Worm (Caenorhabditis elegans) whole organism, early embryonic: ENCODE results near the gene ZK105.11.

Experiments
- B0310.2 ChIP-seq: sonication (generic microtip); optimal IDR thresholded peaks from 2 replicates; lab custom pipeline; 2016; ENCODE audit warnings: mild to moderate bottlenecking, missing genetic modification characterization, missing compliant biosample characterization
- aly-1 ChIP-seq: sonication (generic microtip); optimal IDR thresholded peaks from 2 replicates; lab custom pipeline; 2016; ENCODE audit warnings: missing genetic modification characterization, missing compliant biosample characterization
- ama-1 ChIP-seq: fragments of 150-350 bp; optimal IDR thresholded peaks from 2 replicates; lab custom pipeline; 2014
- ceh-13 ChIP-seq: fragments of 200-800 bp; sonication (Bioruptor generic); optimal IDR thresholded peaks from 2 replicates; lab custom pipeline; 2018; ENCODE audit warnings: mild to moderate bottlenecking, missing genetic modification characterization, missing compliant biosample characterization
- ceh-36 ChIP-seq: sonication (generic microtip); optimal IDR thresholded peaks from 2 replicates; lab custom pipeline; 2016; ENCODE audit warnings: missing genetic modification characterization, inconsistent platforms, missing compliant biosample characterization
- ets-7 ChIP-seq: sonication (generic microtip); optimal IDR thresholded peaks from 2 replicates; lab custom pipeline; 2016; ENCODE audit warnings: missing genotype, missing genetic modification characterization, missing compliant biosample characterization
- flt-1 ChIP-seq: fragments of 200-800 bp; sonication (Bioruptor generic); IDR thresholded peaks from 2 replicates; pipeline ENCODE4 v1.3.6; 2022; ENCODE audit warnings: missing genetic modification characterization, missing compliant biosample characterization
- hmbx-1 ChIP-seq: sonication (generic microtip); optimal IDR thresholded peaks from 2 replicates; lab custom pipeline; 2016; ENCODE audit warnings: mild to moderate bottlenecking, missing genetic modification characterization, missing compliant biosample characterization
- hmg-4 ChIP-seq: fragments of 200-800 bp; sonication (Bioruptor generic); optimal IDR thresholded peaks from 2 replicates; lab custom pipeline; 2018; ENCODE audit warnings: mild to moderate bottlenecking, missing genetic modification characterization, missing compliant biosample characterization
- pes-1 ChIP-seq: fragments of 200-800 bp; sonication (Bioruptor generic); IDR thresholded peaks from 2 replicates; pipeline ENCODE4 v1.3.6; 2022; ENCODE audit warnings: missing genetic modification reagents, missing genetic modification characterization, missing compliant biosample characterization
- tbx-37 ChIP-seq: fragments of 200-800 bp; sonication (Bioruptor generic); conservative IDR thresholded peaks from 2 replicates; pipeline ENCODE4 v1.3.6; 2022; ENCODE audit warnings: missing genetic modification reagents, missing genetic modification characterization, missing compliant biosample characterization
- tra-4 ChIP-seq: sonication (generic microtip); optimal IDR thresholded peaks from 2 replicates; lab custom pipeline; 2017; ENCODE audit warnings: missing genetic modification characterization, missing compliant biosample characterization

DNA sequence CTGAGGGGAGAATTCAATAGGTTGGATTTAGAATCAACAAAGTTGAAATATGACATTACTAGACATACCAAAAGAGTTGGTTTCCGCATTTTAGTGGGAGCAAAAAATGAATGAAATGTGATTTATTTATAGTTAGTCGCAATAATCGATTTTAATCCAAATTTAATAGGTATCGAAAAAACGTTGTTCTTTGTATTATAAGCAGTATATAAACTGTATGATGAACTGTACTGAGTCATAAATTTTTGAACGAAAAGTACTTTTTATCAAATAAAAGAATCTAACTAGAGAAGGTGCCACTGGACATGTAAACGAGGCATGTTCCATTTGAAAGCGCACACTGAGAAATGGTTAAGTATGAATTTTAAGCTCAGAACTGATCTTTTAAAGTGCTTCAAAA lies 18.5 kb downstream of the ZK105.11 start, which contains the start of gene C12D5.9:
- TF ChIP-seq pes-1 (GFP tag; lab: Robert Waterston, UW), result no peak
- no peak for TF ChIP-seq ceh-36 (tag; lab: Kevin White, UChicago)
- no peak for TF ChIP-seq ama-1 (lab: Kevin White, UChicago)
- no peak for TF ChIP-seq hmbx-1 (tag; lab: Kevin White, UChicago)
- TF ChIP-seq B0310.2, result no peak
- TF ChIP-seq tbx-37 (GFP tag; lab: Robert Waterston, UW), result no peak
- TF ChIP-seq tra-4 (tag; lab: Kevin White, UChicago), result no peak
- TF ChIP-seq aly-1, result no peak
- TF ChIP-seq flt-1 (GFP tag; lab: Robert Waterston, UW), result no peak
- TF ChIP-seq ceh-13, result no peak
- TF ChIP-seq ets-7 (tag; lab: Kevin White, UChicago), result no peak
- TF ChIP-seq hmg-4 (GFP tag; lab: Kevin White, UChicago), result no peak
